Worm (Caenorhabditis elegans): ENCODE measurements around the gene aagr-3.

DNA sequence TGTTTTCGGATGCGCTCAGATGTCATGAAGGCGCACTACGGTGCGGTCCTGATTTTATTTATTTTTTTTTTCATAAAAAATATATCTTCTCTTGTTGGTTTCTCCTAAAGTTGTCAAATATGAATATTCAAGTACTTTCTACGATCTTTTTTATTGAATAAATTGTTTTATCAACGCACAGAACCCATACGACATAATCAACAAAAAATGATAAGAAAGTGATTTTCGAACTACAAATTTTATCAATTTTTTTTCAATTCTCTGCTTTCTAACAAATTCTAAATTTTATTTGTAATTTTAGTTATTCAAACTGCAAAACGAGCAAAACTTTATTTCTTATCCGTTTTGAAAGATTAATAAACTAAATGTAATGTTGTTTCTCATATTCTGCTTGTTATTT, 27.5 kb downstream of the aagr-3 start:
- TF ChIP-seq scrt-1 (GFP tag; IDR thresholded peaks at IDR 0.05): no peak
- TF ChIP-seq flt-1 (GFP tag; IDR thresholded peaks at IDR 0.05): no peak
- TF ChIP-seq ceh-13 (GFP tag; optimal IDR thresholded peaks at IDR 0.05): no peak
- no peak for TF ChIP-seq tbx-11 (GFP tag; IDR thresholded peaks at IDR 0.05)
- no peak for TF ChIP-seq hnd-1 (tag; optimal IDR thresholded peaks at IDR 0.05)
- no peak for TF ChIP-seq ama-1 (optimal IDR thresholded peaks at IDR 0.05)
- TF ChIP-seq ceh-36 (tag; optimal IDR thresholded peaks at IDR 0.05): no peak
- TF ChIP-seq ets-7 (tag; optimal IDR thresholded peaks at IDR 0.05): no peak
- TF ChIP-seq hmbx-1 (tag; optimal IDR thresholded peaks at IDR 0.05): no peak
- TF ChIP-seq hmg-4 (GFP tag; optimal IDR thresholded peaks at IDR 0.05): no peak
- no peak for TF ChIP-seq sea-1 (GFP tag; conservative IDR thresholded peaks at IDR 0.05)
- no peak for TF ChIP-seq tra-4 (tag; optimal IDR thresholded peaks at IDR 0.05)
- no peak for TF ChIP-seq tbx-37 (GFP tag; conservative IDR thresholded peaks at IDR 0.05)
